Worm (Caenorhabditis elegans) whole organism, L4/young adult: ENCODE results near the gene F42A6.5.

Experiments
- W03F9.2 ChIP-seq: fragments of 150-350 bp; optimal IDR thresholded peaks from 2 replicates; lab custom pipeline; 2014; ENCODE audit warnings: missing biosample characterization, missing genetic modification characterization
- dao-5 ChIP-seq: sonication (generic microtip); optimal IDR thresholded peaks from 2 replicates; lab custom pipeline; 2016; ENCODE audit warnings: missing genotype, missing genetic modification characterization, moderate library complexity, missing compliant biosample characterization
- him-1 ChIP-seq: sonication (generic microtip); optimal IDR thresholded peaks from 2 replicates; lab custom pipeline; 2016; ENCODE audit warnings: missing genotype, missing genetic modification reagents, missing genetic modification characterization, missing compliant biosample characterization

DNA sequence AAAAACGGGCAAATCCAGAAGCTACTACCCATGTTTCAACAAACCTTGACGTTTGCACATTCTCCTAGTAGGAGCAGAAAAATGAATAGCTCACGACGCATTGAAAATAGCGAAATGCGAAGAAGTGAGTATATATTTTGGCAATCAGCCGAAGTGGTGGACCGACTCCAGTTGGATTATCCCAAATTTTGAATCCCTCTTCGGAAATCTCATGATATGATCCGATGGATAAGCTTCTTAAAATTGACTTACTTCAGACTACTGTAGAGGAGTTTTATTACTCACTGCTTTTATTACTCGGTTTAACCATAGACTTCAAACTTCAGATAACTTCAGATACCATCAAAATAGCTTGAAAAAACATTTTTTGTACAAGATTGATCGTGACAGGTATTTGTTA lies 42.4 kb downstream of the F42A6.5 start, which contains the start of gene gcy-23:
- TF ChIP-seq him-1 (no peak), W03F9.2 (tag; lab: Kevin White, UChicago) (no peak), dao-5 (tag; lab: Kevin White, UChicago) (no peak)
